Worm (Caenorhabditis elegans) whole organism, mixed stage, embryonic: Measurements from ENCODE around the gene E02H9.7.

ENCODE experiments used
- bed-3 ChIP-seq: fragments of 200-800 bp; sonication (Bioruptor generic); optimal IDR thresholded peaks from 3 replicates; lab custom pipeline; 2018; ENCODE audit warnings: mild to moderate bottlenecking, missing genetic modification characterization, moderate library complexity, missing compliant biosample characterization
- elt-1 ChIP-seq: sonication (generic microtip); optimal IDR thresholded peaks from 2 replicates; lab custom pipeline; 2017; ENCODE audit warnings: missing genetic modification characterization, mild to moderate bottlenecking, missing compliant biosample characterization, antibody characterized with exemption, moderate library complexity, borderline replicate concordance; ENCODE audit not compliant: insufficient read depth
- ham-2 ChIP-seq: fragments of 200-800 bp; sonication (Bioruptor generic); optimal IDR thresholded peaks from 2 replicates; lab custom pipeline; 2018; ENCODE audit warnings: mild to moderate bottlenecking, missing genetic modification characterization, missing compliant biosample characterization
- lin-13 ChIP-seq: fragments of 150-350 bp; optimal IDR thresholded peaks from 2 replicates; lab custom pipeline; 2014; ENCODE audit warnings: missing biosample characterization, missing genetic modification characterization
- ztf-11 ChIP-seq: fragments of 150-350 bp; optimal IDR thresholded peaks from 2 replicates; lab custom pipeline; 2014; ENCODE audit warnings: missing biosample characterization, missing genetic modification characterization

- TF ChIP-seq ham-2 (no peak), bed-3 (GFP tag; lab: Kevin White, UChicago) (no peak), lin-13 (tag; lab: Kevin White, UChicago) (no peak), elt-1 (tag; lab: Kevin White, UChicago) (no peak), ztf-11 (tag; lab: Kevin White, UChicago) (no peak)
Measured at ce11 chrIII:2410925-2411450, 34.5 kb downstream of the E02H9.7 start, which contains the start of gene mrpl-30.
